Worm (Caenorhabditis elegans) whole organism, L4 larva: ENCODE results near the gene twnk-1.

Experiments
- ama-1 ChIP-seq: fragments of 150-350 bp; optimal IDR thresholded peaks from 2 replicates; lab custom pipeline; 2014; ENCODE audit warnings: inconsistent platforms, mixed read lengths
- ceh-82 ChIP-seq: sonication (generic microtip); optimal IDR thresholded peaks from 2 replicates; lab custom pipeline; 2017; ENCODE audit warnings: missing biosample characterization, missing genetic modification characterization
- ctbp-1 ChIP-seq: fragments of 200-800 bp; sonication (Bioruptor generic); IDR thresholded peaks from 2 replicates; pipeline ENCODE4 v1.3.6; 2022; ENCODE audit warnings: missing genetic modification reagents, missing genetic modification characterization, missing compliant biosample characterization
- daf-8 ChIP-seq: fragments of 200-800 bp; sonication (Bioruptor generic); IDR thresholded peaks from 2 replicates; pipeline ENCODE4 v1.3.6; 2022; ENCODE audit warnings: missing genetic modification characterization, missing compliant biosample characterization
- fkh-10 ChIP-seq: fragments of 150-350 bp; optimal IDR thresholded peaks from 2 replicates; lab custom pipeline; 2014; ENCODE audit warnings: missing biosample characterization, missing genetic modification reagents, missing genetic modification characterization
- lin-13 ChIP-seq: fragments of 150-350 bp; optimal IDR thresholded peaks from 2 replicates; lab custom pipeline; 2014; ENCODE audit warnings: missing biosample characterization, missing genetic modification reagents, missing genetic modification characterization
- mep-1 ChIP-seq: fragments of 150-350 bp; sonication (generic microtip); optimal IDR thresholded peaks from 3 replicates; lab custom pipeline; 2014; ENCODE audit warnings: missing biosample characterization, missing genetic modification characterization
- nhr-237 ChIP-seq: sonication (generic microtip); optimal IDR thresholded peaks from 2 replicates; lab custom pipeline; 2017; ENCODE audit warnings: missing biosample characterization, missing genetic modification characterization
- snpc-4 ChIP-seq: fragments of 150-350 bp; optimal IDR thresholded peaks from 2 replicates; lab custom pipeline; 2014; ENCODE audit warnings: missing biosample characterization, missing genetic modification characterization
- vab-7 ChIP-seq: fragments of 200-800 bp; sonication (Bioruptor generic); IDR thresholded peaks from 2 replicates; pipeline ENCODE4 v1.3.6; 2022; ENCODE audit warnings: missing genetic modification reagents, missing genetic modification characterization, missing compliant biosample characterization

- TF ChIP-seq ceh-82 (tag; lab: Kevin White, UChicago): no peak
- TF ChIP-seq nhr-237 (tag; lab: Kevin White, UChicago): no peak
- TF ChIP-seq ama-1 (lab: Kevin White, UChicago): no peak
- TF ChIP-seq lin-13 (GFP tag; lab: Kevin White, UChicago): no peak
- peak; percentile 56 for TF ChIP-seq mep-1 (tag; lab: Kevin White, UChicago)
- TF ChIP-seq fkh-10 (GFP tag; lab: Kevin White, UChicago): no peak
- no peak for TF ChIP-seq snpc-4 (tag; lab: Kevin White, UChicago)
- no peak for TF ChIP-seq vab-7
- peak; percentile 50; the same call in 1 of the 2 replicates for TF ChIP-seq ctbp-1 (GFP tag; lab: Robert Waterston, UW)
- TF ChIP-seq daf-8 (GFP tag; lab: Robert Waterston, UW): no peak
Measured at ce11 chrX:5782153-5782552, 8.9 kb upstream of the twnk-1 start, which contains the start of gene gakh-1.
